Worm (Caenorhabditis elegans): Measurements from ENCODE around the gene nhr-50.

Gene nhr-50

DNA sequence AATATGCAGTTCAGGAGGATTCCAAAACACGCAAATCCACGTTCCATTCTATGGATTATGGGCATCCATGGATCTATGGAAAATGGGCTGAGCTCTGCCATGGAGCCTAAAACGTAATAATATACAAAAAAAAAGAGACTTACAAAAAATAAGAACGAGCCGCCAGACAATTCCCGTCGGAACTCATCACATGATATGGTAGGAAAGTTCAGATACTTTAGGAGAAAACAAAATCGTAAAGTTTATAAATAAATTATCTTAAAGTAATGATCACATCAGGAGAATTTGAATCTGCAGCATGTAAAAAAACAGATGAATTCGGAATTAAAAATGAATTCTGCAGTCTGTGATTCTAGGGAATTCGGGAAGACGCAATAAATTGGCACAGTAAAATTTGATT, 15.2 kb upstream of the nhr-50 start, which contains the start of gene str-232:
TSS of gene str-232 (minus strand) at position 101 of the 400 bp plus-strand sequence.
- TF ChIP-seq C38D4.7 (GFP tag; optimal IDR thresholded peaks at IDR 0.05) = no peak
- TF ChIP-seq fkh-10 (GFP tag; optimal IDR thresholded peaks at IDR 0.05) = no peak
- TF ChIP-seq unc-3 (GFP tag; conservative IDR thresholded peaks at IDR 0.05) = no peak
- TF ChIP-seq unc-3 (tag; optimal IDR thresholded peaks at IDR 0.05) = no peak
- no peak for TF ChIP-seq nfya-1 (tag; optimal IDR thresholded peaks at IDR 0.05)
- no peak for TF ChIP-seq ceh-14 (tag; optimal IDR thresholded peaks at IDR 0.05)
- TF ChIP-seq ceh-9 (tag; optimal IDR thresholded peaks at IDR 0.05) = no peak
- no peak for TF ChIP-seq ceh-24 (tag; optimal IDR thresholded peaks at IDR 0.05)
- TF ChIP-seq rnt-1 (tag; optimal IDR thresholded peaks at IDR 0.05) = no peak
- TF ChIP-seq pros-1 (tag; optimal IDR thresholded peaks at IDR 0.05) = no peak
- TF ChIP-seq ahr-1 (tag; optimal IDR thresholded peaks at IDR 0.05) = no peak
- no peak for TF ChIP-seq elt-2 (tag; optimal IDR thresholded peaks at IDR 0.05)
- no peak for TF ChIP-seq lim-6 (tag; optimal IDR thresholded peaks at IDR 0.05)
- TF ChIP-seq ceh-18 (tag; optimal IDR thresholded peaks at IDR 0.05) = no peak
- TF ChIP-seq hlh-30 (tag; optimal IDR thresholded peaks at IDR 0.05; ENCODE audit: insufficient read depth) = no peak
- no peak for TF ChIP-seq unc-55 (GFP tag; optimal IDR thresholded peaks at IDR 0.05)
- TF ChIP-seq ttx-3 (tag; optimal IDR thresholded peaks at IDR 0.05) = no peak
- no peak for TF ChIP-seq odd-2 (tag; optimal IDR thresholded peaks at IDR 0.05)

DNA sequence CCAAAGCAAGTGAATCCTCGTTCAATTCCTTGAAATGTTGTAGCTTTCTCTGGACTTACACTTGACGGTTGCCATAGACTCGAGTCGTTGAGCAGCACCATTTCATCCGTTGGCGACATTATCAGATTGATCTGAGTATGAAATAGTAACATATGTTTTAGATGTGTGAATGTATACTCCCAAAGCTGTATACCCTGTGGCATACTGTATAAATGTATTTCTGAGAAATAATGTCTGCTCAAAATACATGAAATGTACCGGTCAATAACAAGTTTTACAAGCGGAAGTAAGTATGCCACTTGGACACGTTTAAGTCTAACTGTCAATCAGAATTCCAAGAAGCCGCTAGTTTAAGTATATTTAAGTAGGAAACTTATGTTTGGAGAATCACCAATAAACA, 9.1 kb upstream of the nhr-50 start, which contains the start of gene str-233:
TSS of gene str-233 (minus strand) at position 101 of the 400 bp plus-strand sequence.
- TF ChIP-seq ceh-30 (tag; optimal IDR thresholded peaks at IDR 0.05) (no peak), fkh-6 (tag; optimal IDR thresholded peaks at IDR 0.05) (no peak), Y22D7AL.16 (tag; optimal IDR thresholded peaks at IDR 0.05) (no peak), unc-86 (tag; optimal IDR thresholded peaks at IDR 0.05) (no peak), hlh-15 (tag; optimal IDR thresholded peaks at IDR 0.05) (no peak), ceh-24 (tag; optimal IDR thresholded peaks at IDR 0.05) (no peak), madf-2 (tag; optimal IDR thresholded peaks at IDR 0.05) (no peak), pag-3 (tag; optimal IDR thresholded peaks at IDR 0.05; ENCODE audit: borderline replicate concordance) (no peak), ceh-18 (tag; optimal IDR thresholded peaks at IDR 0.05) (no peak), F13H6.1 (tag; optimal IDR thresholded peaks at IDR 0.05) (no peak), unc-55 (GFP tag; optimal IDR thresholded peaks at IDR 0.05) (no peak), hlh-30 (tag; optimal IDR thresholded peaks at IDR 0.05; ENCODE audit: insufficient read depth) (no peak), syd-9 (tag; optimal IDR thresholded peaks at IDR 0.05) (no peak), ama-1 (optimal IDR thresholded peaks at IDR 0.05) (no peak), ceh-34 (tag; optimal IDR thresholded peaks at IDR 0.05) (no peak), sox-2 (GFP tag; IDR thresholded peaks at IDR 0.05) (no peak), K09A11.1 (tag; optimal IDR thresholded peaks at IDR 0.05; ENCODE audit: insufficient read depth) (no peak), hlh-13 (GFP tag; optimal IDR thresholded peaks at IDR 0.05) (no peak), rnt-1 (tag; optimal IDR thresholded peaks at IDR 0.05) (no peak), pat-9 (tag; optimal IDR thresholded peaks at IDR 0.05) (no peak)

DNA sequence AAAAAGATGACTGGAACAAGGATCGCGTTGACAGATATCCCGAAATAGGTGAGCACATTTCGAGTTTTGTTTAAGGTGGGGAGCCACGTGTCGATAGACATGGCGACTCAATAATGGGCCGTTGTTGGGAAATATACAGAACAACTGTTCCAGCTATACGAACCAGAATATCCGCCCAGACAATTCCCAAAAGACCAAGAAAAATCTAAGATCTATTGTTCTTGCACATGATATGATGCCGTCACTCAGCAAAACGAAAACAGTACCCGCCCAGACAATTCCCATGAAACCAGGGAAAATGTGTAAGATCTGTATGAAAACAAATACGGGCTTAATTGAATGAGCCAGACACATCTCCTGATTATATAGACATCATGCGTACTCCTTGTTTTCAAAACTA, 7.1 kb upstream of the nhr-50 start, which contains the start of gene str-231:
TSS of gene str-231 (minus strand) at position 101 of the 400 bp plus-strand sequence.
- TF ChIP-seq ceh-31 (tag; optimal IDR thresholded peaks at IDR 0.05) (no peak), elt-4 (tag; optimal IDR thresholded peaks at IDR 0.05) (no peak), ceh-34 (tag; optimal IDR thresholded peaks at IDR 0.05) (no peak), K09A11.1 (tag; optimal IDR thresholded peaks at IDR 0.05; ENCODE audit: insufficient read depth) (no peak), unc-3 (GFP tag; conservative IDR thresholded peaks at IDR 0.05) (no peak), unc-3 (tag; optimal IDR thresholded peaks at IDR 0.05) (no peak), fkh-10 (GFP tag; optimal IDR thresholded peaks at IDR 0.05) (no peak), nfya-1 (tag; optimal IDR thresholded peaks at IDR 0.05) (no peak), ceh-14 (tag; optimal IDR thresholded peaks at IDR 0.05) (no peak), rnt-1 (tag; optimal IDR thresholded peaks at IDR 0.05) (no peak), pqm-1 (tag; optimal IDR thresholded peaks at IDR 0.05) (no peak), tbx-2 (tag; optimal IDR thresholded peaks at IDR 0.05) (no peak), ceh-24 (tag; optimal IDR thresholded peaks at IDR 0.05) (no peak), unc-55 (GFP tag; optimal IDR thresholded peaks at IDR 0.05) (no peak), ceh-45 (GFP tag; IDR thresholded peaks at IDR 0.05) (no peak), npax-4 (tag; optimal IDR thresholded peaks at IDR 0.05) (no peak), unc-86 (tag; optimal IDR thresholded peaks at IDR 0.05) (no peak)

All from whole organism, late embryonic.